Worm (Caenorhabditis elegans) whole organism, L2 larva: ENCODE measurements around the gene C28D4.10.

Experiments used
- egl-27 ChIP-seq: sonication (generic microtip); optimal IDR thresholded peaks from 3 replicates; lab custom pipeline; 2017; ENCODE audit warnings: missing biosample characterization, missing genetic modification reagents, missing genetic modification characterization
- nhr-23 ChIP-seq: fragments of 150-350 bp; optimal IDR thresholded peaks from 2 replicates; lab custom pipeline; 2014; ENCODE audit warnings: missing biosample characterization, missing genetic modification reagents, missing genetic modification characterization
- peb-1 ChIP-seq: fragments of 150-350 bp; optimal IDR thresholded peaks from 2 replicates; lab custom pipeline; 2014; ENCODE audit warnings: missing biosample characterization, missing genetic modification characterization
- unc-39 ChIP-seq: fragments of 150-350 bp; optimal IDR thresholded peaks from 2 replicates; lab custom pipeline; 2014; ENCODE audit warnings: missing biosample characterization, missing genetic modification characterization

DNA sequence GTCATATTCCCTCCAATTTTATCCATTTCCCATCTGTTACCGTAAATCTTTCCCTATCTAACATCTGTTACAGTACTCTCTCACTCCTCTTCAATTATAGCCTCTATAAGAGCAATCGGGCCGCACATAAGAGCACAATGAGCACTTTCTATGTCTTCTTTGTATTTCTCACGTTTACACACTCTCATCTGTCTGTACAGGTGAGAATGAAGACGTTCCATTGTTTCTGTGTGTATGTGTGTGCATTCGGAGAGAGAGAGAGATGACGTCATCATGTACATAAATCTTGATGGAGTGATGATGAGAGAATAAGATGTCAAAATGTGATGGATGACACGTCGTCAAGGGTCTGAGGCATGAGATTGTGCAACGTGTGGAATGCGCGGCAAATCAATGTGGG is 32.5 kb downstream of the C28D4.10 start:
- TF ChIP-seq nhr-23 (tag; lab: Kevin White, UChicago): no peak
- TF ChIP-seq peb-1 (tag; lab: Kevin White, UChicago): no peak
- TF ChIP-seq egl-27 (tag; lab: Kevin White, UChicago): no peak
- no peak for TF ChIP-seq unc-39 (tag; lab: Kevin White, UChicago)
